Worm (Caenorhabditis elegans) whole organism, young adult: ENCODE results near the gene F41H10.1.
A peak's percentile ranks its signal among the peaks of the same experiment; 100 is the strongest.

Source experiments
- B0035.1 ChIP-seq: sonication (generic microtip); optimal IDR thresholded peaks from 2 replicates; lab custom pipeline; 2016; ENCODE audit warnings: missing genetic modification characterization, mild to moderate bottlenecking, missing compliant biosample characterization, missing genotype, missing genetic modification reagents
- C06A6.2 ChIP-seq: fragments of 200-800 bp; sonication (Bioruptor generic); conservative IDR thresholded peaks from 2 replicates; pipeline ENCODE4 v1.3.6; 2022; ENCODE audit warnings: missing genetic modification characterization, missing compliant biosample characterization
- D2030.7 ChIP-seq: fragments of 200-800 bp; sonication (Bioruptor generic); IDR thresholded peaks from 2 replicates; pipeline ENCODE4 v1.3.6; 2022; ENCODE audit warnings: missing genetic modification reagents, missing genetic modification characterization, missing compliant biosample characterization
- F10E7.11 ChIP-seq: sonication (generic microtip); optimal IDR thresholded peaks from 2 replicates; lab custom pipeline; 2017; ENCODE audit warnings: mild to moderate bottlenecking, missing genetic modification characterization, moderate library complexity, missing compliant biosample characterization
- F23B12.7 ChIP-seq: sonication (generic microtip); optimal IDR thresholded peaks from 2 replicates; lab custom pipeline; 2017; ENCODE audit warnings: missing genetic modification characterization, mild to moderate bottlenecking, missing compliant biosample characterization, antibody characterized with exemption, moderate library complexity; ENCODE audit not compliant: insufficient read depth
- F33H1.4 ChIP-seq: fragments of 200-800 bp; sonication (Bioruptor generic); IDR thresholded peaks from 2 replicates; pipeline ENCODE4 v1.3.6; 2022; ENCODE audit warnings: missing genetic modification reagents, missing genetic modification characterization, missing compliant biosample characterization
- K12H6.12 ChIP-seq: fragments of 200-800 bp; sonication (Bioruptor generic); optimal IDR thresholded peaks from 2 replicates; lab custom pipeline; 2018; ENCODE audit warnings: mild to moderate bottlenecking, missing genetic modification characterization, missing compliant biosample characterization
- T07F8.4 ChIP-seq: sonication (generic microtip); optimal IDR thresholded peaks from 2 replicates; lab custom pipeline; 2016; ENCODE audit warnings: mild to moderate bottlenecking, missing genetic modification characterization, moderate library complexity, missing compliant biosample characterization
- Y56A3A.18 ChIP-seq: fragments of 200-800 bp; sonication (Bioruptor generic); IDR thresholded peaks from 2 replicates; pipeline ENCODE4 v1.3.6; 2022; ENCODE audit warnings: missing genetic modification reagents, missing genetic modification characterization, missing compliant biosample characterization
- Y67H2A.10 ChIP-seq: fragments of 200-800 bp; sonication (Bioruptor generic); conservative IDR thresholded peaks from 2 replicates; pipeline ENCODE4 v1.3.6; 2022; ENCODE audit warnings: missing genetic modification reagents, missing genetic modification characterization, missing compliant biosample characterization
- Y79H2A.3 ChIP-seq: fragments of 200-800 bp; sonication (Bioruptor generic); conservative IDR thresholded peaks from 2 replicates; pipeline ENCODE4 v1.3.6; 2022; ENCODE audit warnings: missing genetic modification reagents, missing genetic modification characterization, missing compliant biosample characterization
- ZK185.1 ChIP-seq: sonication (generic microtip); optimal IDR thresholded peaks from 2 replicates; lab custom pipeline; 2016; ENCODE audit warnings: mild to moderate bottlenecking, missing genetic modification characterization, missing compliant biosample characterization; ENCODE audit not compliant: poor library complexity, severe bottlenecking
- ama-1 ChIP-seq, 3 experiments: fragments of 150-350 bp in 1 of 3; sonication (generic microtip) in 2 of 3; optimal IDR thresholded peaks; 2 replicates each; lab custom pipeline; 2014 to 2018; ENCODE audit warnings: missing biosample characterization in 2 of 3, missing genetic modification characterization in 2 of 3, missing genetic modification reagents in 2 of 3
- aptf-3 ChIP-seq: fragments of 200-800 bp; sonication (Bioruptor generic); IDR thresholded peaks from 2 replicates; pipeline ENCODE4 v1.3.6; 2022; ENCODE audit warnings: missing genetic modification characterization, missing compliant biosample characterization
- ceh-100 ChIP-seq: fragments of 200-800 bp; sonication (Bioruptor generic); IDR thresholded peaks from 2 replicates; pipeline ENCODE4 v1.3.6; 2022; ENCODE audit warnings: missing genetic modification reagents, missing genetic modification characterization, missing compliant biosample characterization
- dox-1 ChIP-seq: fragments of 200-800 bp; sonication (Bioruptor generic); IDR thresholded peaks from 2 replicates; pipeline ENCODE4 v1.3.6; 2022; ENCODE audit warnings: missing genetic modification reagents, missing genetic modification characterization, missing compliant biosample characterization
- egl-18 ChIP-seq: fragments of 200-800 bp; sonication (Bioruptor generic); IDR thresholded peaks from 2 replicates; pipeline ENCODE4 v1.3.6; 2022; ENCODE audit warnings: missing genetic modification reagents, missing genetic modification characterization, missing compliant biosample characterization
- fkh-3 ChIP-seq: sonication (generic microtip); optimal IDR thresholded peaks from 2 replicates; lab custom pipeline; 2016; ENCODE audit warnings: mild to moderate bottlenecking, missing genetic modification characterization, missing compliant biosample characterization
- hsf-1 ChIP-seq: fragments of 200-800 bp; sonication (Bioruptor generic); IDR thresholded peaks from 2 replicates; pipeline ENCODE4 v1.3.6; 2022; ENCODE audit warnings: missing genetic modification reagents, missing genetic modification characterization, missing compliant biosample characterization
- lin-26 ChIP-seq: fragments of 200-800 bp; sonication (Bioruptor generic); IDR thresholded peaks from 2 replicates; pipeline ENCODE4 v1.3.6; 2022; ENCODE audit warnings: missing genetic modification reagents, missing genetic modification characterization, missing compliant biosample characterization
- lsy-27 ChIP-seq: sonication (generic microtip); optimal IDR thresholded peaks from 2 replicates; lab custom pipeline; 2017; ENCODE audit warnings: missing genetic modification characterization, mild to moderate bottlenecking, missing compliant biosample characterization, antibody characterized with exemption, missing genotype, borderline replicate concordance; ENCODE audit not compliant: insufficient read depth
- madf-3 ChIP-seq: fragments of 200-800 bp; sonication (Bioruptor generic); IDR thresholded peaks from 2 replicates; pipeline ENCODE4 v1.3.6; 2022; ENCODE audit warnings: missing genetic modification reagents, missing genetic modification characterization, missing compliant biosample characterization
- madf-6 ChIP-seq: fragments of 200-800 bp; sonication (Bioruptor generic); IDR thresholded peaks from 2 replicates; pipeline ENCODE4 v1.3.6; 2022; ENCODE audit warnings: missing genetic modification reagents, missing genetic modification characterization, missing compliant biosample characterization
- mel-28 ChIP-seq: sonication (generic microtip); optimal IDR thresholded peaks from 2 replicates; lab custom pipeline; 2016; ENCODE audit warnings: borderline replicate concordance, mild to moderate bottlenecking, missing genetic modification characterization, missing compliant biosample characterization
- nfyb-1 ChIP-seq: fragments of 200-800 bp; sonication (Bioruptor generic); IDR thresholded peaks from 2 replicates; pipeline ENCODE4 v1.3.6; 2022; ENCODE audit warnings: missing genetic modification reagents, missing genetic modification characterization, missing compliant biosample characterization
- nhr-80 ChIP-seq: sonication (generic microtip); optimal IDR thresholded peaks from 2 replicates; lab custom pipeline; 2016; ENCODE audit warnings: missing genetic modification characterization, missing compliant biosample characterization
- repo-1 ChIP-seq: sonication (generic microtip); optimal IDR thresholded peaks from 2 replicates; lab custom pipeline; 2017; ENCODE audit warnings: mild to moderate bottlenecking, missing genetic modification characterization, missing compliant biosample characterization
- snpc-4 ChIP-seq, 5 experiments: fragments of 150-350 bp in 1 of 5; sonication (generic microtip) in 4 of 5; optimal IDR thresholded peaks; 2 replicates each; lab custom pipeline; 2014 to 2018; ENCODE audit warnings: missing genetic modification characterization in 5 of 5, missing biosample characterization in 3 of 5, antibody characterized with exemption in 2 of 5, mild to moderate bottlenecking in 2 of 5, missing compliant biosample characterization in 2 of 5, missing genotype in 2 of 5, moderate library complexity in 2 of 5, missing genetic modification reagents in 1 of 5
- unc-130 ChIP-seq: sonication (generic microtip); optimal IDR thresholded peaks from 2 replicates; lab custom pipeline; 2016; ENCODE audit warnings: missing genetic modification reagents, missing genetic modification characterization, missing compliant biosample characterization
- ztf-18 ChIP-seq: sonication (generic microtip); optimal IDR thresholded peaks from 2 replicates; lab custom pipeline; 2016; ENCODE audit warnings: missing genotype, mild to moderate bottlenecking, missing genetic modification characterization, missing compliant biosample characterization
- ztf-25 ChIP-seq: fragments of 200-800 bp; sonication (Bioruptor generic); IDR thresholded peaks from 2 replicates; pipeline ENCODE4 v1.3.6; 2022; ENCODE audit warnings: missing genetic modification reagents, missing genetic modification characterization, missing compliant biosample characterization
- ztf-28 ChIP-seq: fragments of 200-800 bp; sonication (Bioruptor generic); IDR thresholded peaks from 2 replicates; pipeline ENCODE4 v1.3.6; 2022; ENCODE audit warnings: missing genetic modification reagents, missing genetic modification characterization, missing compliant biosample characterization
- ztf-3 ChIP-seq: fragments of 200-800 bp; sonication (Bioruptor generic); optimal IDR thresholded peaks from 2 replicates; lab custom pipeline; 2018; ENCODE audit warnings: mild to moderate bottlenecking, missing genetic modification characterization, missing compliant biosample characterization

The F41H10.1 gene

DNA sequence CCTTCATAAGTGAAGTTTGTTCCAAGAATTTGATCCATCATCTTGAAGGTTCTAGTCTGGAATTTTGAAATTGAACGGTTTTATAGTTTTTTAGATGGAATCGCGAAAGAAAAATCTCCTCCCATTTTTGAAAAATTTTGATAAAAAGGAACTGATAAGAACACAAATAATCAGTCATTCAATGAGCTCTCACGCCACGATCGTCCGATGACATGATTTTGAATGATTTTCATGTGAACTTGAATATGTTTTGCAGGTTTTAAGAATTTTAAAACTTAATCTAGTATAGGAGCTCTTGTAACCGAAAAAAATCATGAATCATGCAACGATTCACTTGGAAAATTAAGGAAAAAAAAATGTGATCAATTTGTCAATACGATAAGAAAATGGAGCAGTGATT is 5.6 kb upstream of the F41H10.1 start, which contains the start of gene elo-5:
elo-5 (minus strand) TSS at position 56 of the 400 bp plus-strand sequence.
- TF ChIP-seq nhr-80 (tag; lab: Kevin White, UChicago) (peak; percentile 77), egl-18 (GFP tag; lab: Robert Waterston, UW) (no peak), snpc-4 (GFP tag; optimal IDR thresholded peaks at IDR 0.05; lab: Kevin White, UChicago) (no peak), snpc-4 (tag; optimal IDR thresholded peaks at IDR 0.05; lab: Kevin White, UChicago) (no peak), Y79H2A.3 (GFP tag; lab: Robert Waterston, UW) (no peak), fkh-3 (tag; lab: Kevin White, UChicago) (no peak)

DNA sequence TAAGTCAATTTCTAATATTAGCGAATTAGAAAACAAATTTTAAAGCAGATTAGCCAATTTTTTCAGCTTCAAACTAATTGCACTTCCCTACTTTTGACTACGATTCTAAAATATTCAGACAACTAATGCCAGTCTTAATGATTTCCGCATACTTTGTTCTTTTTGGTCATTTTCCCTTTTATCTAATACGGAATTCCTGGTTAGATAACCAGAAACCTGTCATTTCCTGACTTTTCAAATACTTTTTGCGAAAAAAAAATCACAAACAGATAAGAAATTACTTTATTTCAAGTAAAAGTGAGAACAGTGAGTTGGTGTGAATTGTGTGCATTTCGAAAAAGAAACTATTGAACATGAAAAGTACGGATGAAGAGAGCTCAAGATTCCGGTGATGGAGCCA is 2.6 kb upstream of the F41H10.1 start:
- TF ChIP-seq nfyb-1 (GFP tag; lab: Robert Waterston, UW), result no peak
- no peak for TF ChIP-seq ztf-18 (tag; lab: Kevin White, UChicago)
- no peak for TF ChIP-seq lin-26 (GFP tag; lab: Robert Waterston, UW)
- TF ChIP-seq nhr-80 (tag; lab: Kevin White, UChicago), result peak; percentile 67
- TF ChIP-seq C06A6.2, result no peak

DNA sequence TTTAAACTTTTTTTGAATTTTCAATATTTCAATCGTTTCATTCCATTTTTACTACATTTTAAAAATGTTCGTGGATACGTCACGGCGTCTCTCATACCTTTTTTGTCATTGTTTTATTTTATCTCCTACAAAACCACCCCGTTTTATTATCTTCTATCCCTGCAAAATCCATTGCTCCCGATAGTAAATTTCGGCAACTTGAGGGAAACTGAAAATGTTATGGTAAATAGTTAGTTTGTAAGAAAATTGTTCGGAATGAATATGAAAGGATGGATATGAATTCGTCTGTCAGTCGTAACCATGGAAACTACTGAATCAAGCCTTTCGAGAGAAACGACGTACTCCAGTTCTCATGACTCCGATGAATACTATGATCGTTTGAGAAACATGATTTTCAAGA is 1.4 kb upstream of the F41H10.1 start, which contains the start of gene F41H10.2:
F41H10.2 (plus strand) TSS at position 301 of the 400 bp plus-strand sequence.
- no peak for TF ChIP-seq F33H1.4 (GFP tag; lab: Robert Waterston, UW)
- TF ChIP-seq lin-26 (GFP tag; lab: Robert Waterston, UW), result no peak
- TF ChIP-seq mel-28 (tag; lab: Kevin White, UChicago), result no peak
- no peak for TF ChIP-seq madf-6 (GFP tag; lab: Robert Waterston, UW)
- no peak for TF ChIP-seq Y56A3A.18 (GFP tag; lab: Robert Waterston, UW)
- TF ChIP-seq ZK185.1, result no peak
- no peak for TF ChIP-seq F23B12.7
- no peak for TF ChIP-seq ztf-25 (GFP tag; lab: Robert Waterston, UW)
- TF ChIP-seq unc-130, result no peak
- no peak for TF ChIP-seq dox-1 (GFP tag; lab: Robert Waterston, UW)
- no peak for TF ChIP-seq Y67H2A.10 (GFP tag; lab: Robert Waterston, UW)

DNA sequence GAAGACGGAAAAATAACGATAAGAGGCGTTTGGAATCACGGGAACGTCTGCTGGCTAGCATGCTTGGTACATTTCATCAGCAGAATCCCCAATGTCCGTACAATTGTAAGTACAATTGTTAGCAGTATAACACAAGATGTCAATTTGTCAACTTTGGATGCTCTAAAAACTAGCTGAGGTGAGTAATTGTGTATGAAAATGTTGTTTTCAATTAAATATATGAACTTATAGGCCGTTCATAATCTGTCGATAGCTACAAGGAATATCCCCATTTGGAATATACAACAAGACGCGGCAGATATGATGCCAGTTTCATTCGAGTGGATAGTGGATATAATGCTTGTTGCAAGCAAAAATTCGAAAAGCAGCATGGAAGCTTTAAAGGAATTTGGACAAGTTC is 2.3 kb downstream of the F41H10.1 start, which contains the start of gene F41H10.12:
F41H10.12 (plus strand) TSS at position 301 of the 400 bp plus-strand sequence.
- TF ChIP-seq K12H6.12 (no peak), mel-28 (tag; lab: Kevin White, UChicago) (no peak), ama-1 (optimal IDR thresholded peaks at IDR 0.05; lab: Kevin White, UChicago) (no peak), ama-1 (GFP tag; optimal IDR thresholded peaks at IDR 0.05; lab: Kevin White, UChicago) (no peak), aptf-3 (GFP tag; lab: Robert Waterston, UW) (no peak), fkh-3 (tag; lab: Kevin White, UChicago) (no peak), T07F8.4 (no peak), ztf-28 (GFP tag; lab: Robert Waterston, UW) (no peak), repo-1 (tag; lab: Kevin White, UChicago) (no peak), hsf-1 (GFP tag; lab: Robert Waterston, UW) (no peak), F10E7.11 (tag; lab: Kevin White, UChicago) (no peak), ceh-100 (GFP tag; lab: Robert Waterston, UW) (no peak), D2030.7 (GFP tag; lab: Robert Waterston, UW) (no peak), unc-130 (no peak), lsy-27 (tag; lab: Kevin White, UChicago) (no peak), Y56A3A.18 (GFP tag; lab: Robert Waterston, UW) (no peak), madf-3 (GFP tag; lab: Robert Waterston, UW) (no peak), ztf-3 (GFP tag; lab: Kevin White, UChicago) (no peak), B0035.1 (tag; lab: Kevin White, UChicago) (no peak)
- TF ChIP-seq, all 124 proteins: peak for 0
